Fruit fly (Drosophila melanogaster): ENCODE results near the gene CG14015.
A peak's percentile ranks its signal among the peaks of the same experiment; 100 is the strongest.

DNA sequence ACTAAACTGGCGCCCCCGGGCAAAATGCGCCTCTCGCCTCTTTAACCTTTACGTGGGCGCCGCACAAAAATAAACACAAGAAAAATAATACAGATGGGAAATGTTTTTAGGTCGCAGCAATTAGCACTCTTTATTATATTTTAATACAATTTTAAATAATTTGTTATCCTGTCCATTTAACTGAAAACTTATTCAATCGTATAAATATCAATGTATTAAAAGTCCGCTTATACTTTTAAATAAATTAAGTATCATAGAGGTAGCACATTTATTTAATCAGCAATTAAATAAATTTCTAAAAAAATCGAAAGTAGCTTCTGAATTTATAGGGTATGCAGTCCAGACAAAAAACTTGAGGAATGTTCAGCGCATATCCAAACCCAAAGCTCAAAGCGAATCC, 31.9 kb downstream of the CG14015 start:
- TF ChIP-seq Blimp-1 (GFP tag; optimal IDR thresholded peaks at IDR 0.05) (no peak), fd59A (GFP tag; optimal IDR thresholded peaks at IDR 0.05) (no peak), CG3032 (tag; optimal IDR thresholded peaks at IDR 0.05) (peak; percentile 50), lz (GFP tag; optimal IDR thresholded peaks at IDR 0.05) (no peak), CG10631 (GFP tag; optimal IDR thresholded peaks at IDR 0.05) (no peak), Sox15 (GFP tag; optimal IDR thresholded peaks at IDR 0.05) (no peak), CG16779 (tag; optimal IDR thresholded peaks at IDR 0.05) (no peak), Met (GFP tag; optimal IDR thresholded peaks at IDR 0.05) (peak; percentile 3), Lpt (GFP tag; optimal IDR thresholded peaks at IDR 0.05) (no peak), svp (GFP tag) (peak; percentile 35)
